Worm (Caenorhabditis elegans) whole organism, L4 larva: ENCODE data around the gene F40G9.17.

Experiments used
- Y75B8A.6 ChIP-seq: fragments of 200-800 bp; sonication (Bioruptor generic); IDR thresholded peaks from 2 replicates; pipeline ENCODE4 v1.3.6; 2022; ENCODE audit warnings: missing genetic modification reagents, missing genetic modification characterization, missing compliant biosample characterization
- aha-1 ChIP-seq: fragments of 150-350 bp; peaks from one replicate; lab custom pipeline; 2014; ENCODE audit warnings: missing biosample characterization, missing genetic modification characterization
- ceh-28 ChIP-seq: fragments of 150-350 bp; optimal IDR thresholded peaks from 2 replicates; lab custom pipeline; 2014; ENCODE audit warnings: missing biosample characterization, missing genetic modification reagents, missing genetic modification characterization
- ceh-44 ChIP-seq: fragments of 200-800 bp; sonication (Bioruptor generic); IDR thresholded peaks from 2 replicates; pipeline ENCODE4 v1.3.6; 2022; ENCODE audit warnings: missing genetic modification reagents, missing genetic modification characterization, missing compliant biosample characterization
- ceh-82 ChIP-seq: sonication (generic microtip); optimal IDR thresholded peaks from 2 replicates; lab custom pipeline; 2017; ENCODE audit warnings: missing biosample characterization, missing genetic modification characterization
- ctbp-1 ChIP-seq: fragments of 200-800 bp; sonication (Bioruptor generic); IDR thresholded peaks from 2 replicates; pipeline ENCODE4 v1.3.6; 2022; ENCODE audit warnings: missing genetic modification reagents, missing genetic modification characterization, missing compliant biosample characterization
- daf-12 ChIP-seq: fragments of 150-350 bp; optimal IDR thresholded peaks from 2 replicates; lab custom pipeline; 2014; ENCODE audit warnings: missing biosample characterization, missing genetic modification reagents, missing genetic modification characterization
- daf-19 ChIP-seq: fragments of 200-800 bp; sonication (Bioruptor generic); conservative IDR thresholded peaks from 2 replicates; pipeline ENCODE4 v1.3.6; 2022; ENCODE audit warnings: missing genetic modification characterization, missing compliant biosample characterization
- duxl-1 ChIP-seq: sonication (generic microtip); optimal IDR thresholded peaks from 2 replicates; lab custom pipeline; 2016; ENCODE audit warnings: mild to moderate bottlenecking, missing genetic modification characterization, moderate library complexity, missing compliant biosample characterization; ENCODE audit not compliant: poor library complexity
- dve-1 ChIP-seq: sonication (generic microtip); optimal IDR thresholded peaks from 2 replicates; lab custom pipeline; 2017; ENCODE audit warnings: antibody characterized with exemption, mild to moderate bottlenecking, missing genetic modification characterization, missing compliant biosample characterization; ENCODE audit not compliant: insufficient read depth
- egl-27 ChIP-seq: sonication (generic microtip); optimal IDR thresholded peaks from 3 replicates; lab custom pipeline; 2017; ENCODE audit warnings: missing biosample characterization, missing genetic modification reagents, missing genetic modification characterization
- fkh-10 ChIP-seq: fragments of 150-350 bp; optimal IDR thresholded peaks from 2 replicates; lab custom pipeline; 2014; ENCODE audit warnings: missing biosample characterization, missing genetic modification reagents, missing genetic modification characterization
- hmg-1.1 ChIP-seq: fragments of 200-800 bp; sonication (Bioruptor generic); IDR thresholded peaks from 2 replicates; pipeline ENCODE4 v1.3.6; 2022; ENCODE audit warnings: missing genetic modification reagents, missing genetic modification characterization, missing compliant biosample characterization
- lin-1 ChIP-seq: fragments of 200-800 bp; sonication (Bioruptor generic); IDR thresholded peaks from 2 replicates; pipeline ENCODE4 v1.3.6; 2022; ENCODE audit warnings: missing genetic modification reagents, missing genetic modification characterization, missing compliant biosample characterization
- lin-13 ChIP-seq: fragments of 150-350 bp; optimal IDR thresholded peaks from 2 replicates; lab custom pipeline; 2014; ENCODE audit warnings: missing biosample characterization, missing genetic modification reagents, missing genetic modification characterization
- lin-15B ChIP-seq: fragments of 150-350 bp; sonication (generic microtip); optimal IDR thresholded peaks from 3 replicates; lab custom pipeline; 2014; ENCODE audit warnings: missing biosample characterization, missing genetic modification characterization
- lin-38 ChIP-seq: fragments of 200-800 bp; sonication (Bioruptor generic); IDR thresholded peaks from 2 replicates; pipeline ENCODE4 v1.3.6; 2022; ENCODE audit warnings: missing genetic modification reagents, missing genetic modification characterization, missing compliant biosample characterization
- madf-5 ChIP-seq, 2 experiments: fragments of 200-800 bp; sonication (Bioruptor generic); IDR thresholded peaks; 2 replicates each; pipeline ENCODE4 v1.3.6; 2022; ENCODE audit warnings: missing compliant biosample characterization in 2 of 2, missing genetic modification characterization in 2 of 2
- mxl-2 ChIP-seq: fragments of 200-800 bp; sonication (Bioruptor generic); conservative IDR thresholded peaks from 2 replicates; pipeline ENCODE4 v1.3.6; 2022; ENCODE audit warnings: missing genetic modification reagents, missing genetic modification characterization, missing compliant biosample characterization
- nhr-102 ChIP-seq: sonication (generic microtip); optimal IDR thresholded peaks from 2 replicates; lab custom pipeline; 2016; ENCODE audit warnings: mild to moderate bottlenecking, missing genetic modification characterization, moderate library complexity, missing compliant biosample characterization
- nhr-28 ChIP-seq: fragments of 150-350 bp; optimal IDR thresholded peaks from 2 replicates; lab custom pipeline; 2014; ENCODE audit warnings: missing biosample characterization, missing genetic modification characterization
- nhr-6 ChIP-seq: fragments of 150-350 bp; optimal IDR thresholded peaks from 2 replicates; lab custom pipeline; 2014; ENCODE audit warnings: missing biosample characterization, missing genetic modification characterization
- nhr-77 ChIP-seq: fragments of 150-350 bp; optimal IDR thresholded peaks from 2 replicates; lab custom pipeline; 2014; ENCODE audit warnings: missing biosample characterization, missing genetic modification characterization
- pqm-1 ChIP-seq: sonication (generic microtip); optimal IDR thresholded peaks from 2 replicates; lab custom pipeline; 2017; ENCODE audit warnings: missing biosample characterization, missing genetic modification characterization
- rbr-2 ChIP-seq: sonication (generic microtip); optimal IDR thresholded peaks from 2 replicates; lab custom pipeline; 2016; ENCODE audit warnings: missing genotype, missing genetic modification characterization, missing compliant biosample characterization
- set-16 ChIP-seq: fragments of 200-800 bp; sonication (Bioruptor generic); IDR thresholded peaks from 2 replicates; pipeline ENCODE4 v1.3.6; 2022; ENCODE audit warnings: missing genetic modification reagents, missing genetic modification characterization, missing compliant biosample characterization
- snpc-1.2 ChIP-seq: fragments of 200-800 bp; sonication (Bioruptor generic); IDR thresholded peaks from 2 replicates; pipeline ENCODE4 v1.3.6; 2022; ENCODE audit warnings: missing genetic modification reagents, missing genetic modification characterization, missing compliant biosample characterization
- unc-62 ChIP-seq, 3 experiments: fragments of 150-350 bp in 1 of 3; sonication (generic microtip); optimal IDR thresholded peaks in 2 of 3; peaks in 1 of 3; 1 replicate in 1 of 3; 2 replicates in 2 of 3; lab custom pipeline; 2014 to 2017; ENCODE audit warnings: missing biosample characterization in 3 of 3, missing genetic modification characterization in 3 of 3, missing genetic modification reagents in 3 of 3, missing genotype in 1 of 3
- zip-2 ChIP-seq: fragments of 150-350 bp; optimal IDR thresholded peaks from 2 replicates; lab custom pipeline; 2014; ENCODE audit warnings: missing biosample characterization, missing genetic modification characterization

Gene F40G9.17

DNA sequence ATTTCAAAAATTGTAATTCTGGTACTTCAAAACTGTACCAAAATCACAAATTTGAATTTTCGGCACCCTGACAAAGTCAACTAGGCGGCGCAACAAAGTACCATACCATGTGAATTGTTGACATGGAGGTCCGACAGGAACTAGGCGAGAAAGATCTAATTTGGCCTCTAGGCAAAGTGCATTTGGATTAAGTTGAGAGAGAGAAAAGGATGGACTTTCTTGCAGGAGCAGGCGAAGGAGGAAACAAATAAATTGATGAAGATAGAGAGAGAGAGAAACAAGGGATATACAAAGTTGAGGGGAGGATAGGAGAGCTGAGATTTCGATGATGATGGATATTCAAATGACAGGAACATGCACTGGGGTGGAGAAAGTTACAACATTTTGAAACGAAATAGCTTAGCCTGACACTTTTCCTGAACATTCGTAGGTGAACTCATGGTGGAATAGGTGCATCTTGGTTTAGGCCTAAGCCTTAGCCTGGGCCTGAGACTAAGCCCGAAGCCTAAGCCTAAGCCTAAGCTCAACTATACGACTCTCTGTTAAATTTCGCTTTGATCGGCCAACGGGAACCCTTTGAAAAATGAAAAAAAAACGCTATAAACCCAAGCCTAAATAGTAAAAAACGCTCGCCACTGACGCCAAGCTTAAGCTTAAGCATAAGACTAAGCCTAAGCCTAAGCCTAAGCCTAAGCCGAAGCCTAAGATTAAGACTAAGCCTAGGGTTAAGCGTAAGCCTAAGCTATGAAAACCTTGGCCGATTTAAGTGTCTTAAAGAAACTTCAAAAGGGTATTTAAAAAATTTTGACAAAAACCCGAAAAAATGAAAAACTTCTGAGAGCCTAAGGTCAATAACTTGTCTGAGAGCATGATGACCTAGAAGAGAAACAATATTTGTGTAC, 14.8 kb downstream of the F40G9.17 start:
- TF ChIP-seq dve-1 (tag; lab: Kevin White, UChicago) (no peak), aha-1 (tag; lab: Kevin White, UChicago) (peak; percentile 94)
- TF ChIP-seq, all 104 proteins: peak for 1

DNA sequence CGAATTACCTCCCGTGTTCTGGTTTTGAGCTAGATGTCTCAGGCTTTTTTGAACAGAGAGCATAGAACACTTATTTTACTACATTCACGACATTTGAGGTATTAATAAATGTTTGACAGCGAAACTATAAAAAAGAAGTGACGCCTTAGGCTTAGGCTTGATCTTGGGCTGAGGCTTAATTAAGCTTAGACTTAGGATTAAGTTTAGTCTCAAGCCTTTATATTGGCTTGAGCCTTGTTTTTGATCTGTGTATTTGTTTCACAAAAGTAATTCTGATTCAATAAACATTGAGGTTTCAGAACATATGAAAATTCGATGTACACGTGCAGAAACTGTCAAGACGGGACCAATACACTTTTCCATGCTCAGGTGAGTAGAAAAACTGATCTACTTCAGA, 15.4 kb downstream of the F40G9.17 start, which contains the start of gene klp-20:
klp-20 (plus strand) TSS at position 298 of the 397 bp plus-strand sequence.
- TF ChIP-seq lin-1 (GFP tag; lab: Robert Waterston, UW) (no peak), egl-27 (tag; lab: Kevin White, UChicago) (no peak), nhr-6 (tag; lab: Kevin White, UChicago) (no peak), duxl-1 (tag; lab: Kevin White, UChicago) (no peak), ceh-28 (tag; lab: Kevin White, UChicago) (no peak)
- TF ChIP-seq, all 104 proteins: peak for 0

- TF ChIP-seq fkh-10 (GFP tag; lab: Kevin White, UChicago) (peak; percentile 15), ctbp-1 (GFP tag; lab: Robert Waterston, UW) (0 out of 2 replicates have a peak, but pooled peaks have one; percentile 17), lin-15B (no peak)
Observed at ce11 chrIII:211387-211786, 17.1 kb downstream of the F40G9.17 start.

ce11 chrIII:220368-220767, 26.1 kb downstream of the F40G9.17 start:
- no peak for TF ChIP-seq mxl-2 (GFP tag; lab: Robert Waterston, UW)
- TF ChIP-seq unc-62 (GFP tag; optimal IDR thresholded peaks at IDR 0.05 in 1 of 2; lab: Kevin White, UChicago): peak in 1 of 2 experiments; percentile 67
- TF ChIP-seq unc-62 (tag; optimal IDR thresholded peaks at IDR 0.05; lab: Kevin White, UChicago): no peak
- TF ChIP-seq hmg-1.1 (GFP tag; lab: Robert Waterston, UW): peak; percentile 62

ce11 chrIII:222508-222907, 28.2 kb downstream of the F40G9.17 start:
- TF ChIP-seq set-16 (GFP tag; lab: Robert Waterston, UW): peak; percentile 62
- no peak for TF ChIP-seq lin-38 (GFP tag; lab: Robert Waterston, UW)
- TF ChIP-seq zip-2 (tag; lab: Kevin White, UChicago): no peak
- no peak for TF ChIP-seq madf-5 (GFP tag; IDR thresholded peaks at IDR 0.05; lab: Robert Waterston, UW)
- TF ChIP-seq rbr-2 (tag; lab: Kevin White, UChicago): no peak
- TF ChIP-seq, all 104 proteins: peak for 1

DNA sequence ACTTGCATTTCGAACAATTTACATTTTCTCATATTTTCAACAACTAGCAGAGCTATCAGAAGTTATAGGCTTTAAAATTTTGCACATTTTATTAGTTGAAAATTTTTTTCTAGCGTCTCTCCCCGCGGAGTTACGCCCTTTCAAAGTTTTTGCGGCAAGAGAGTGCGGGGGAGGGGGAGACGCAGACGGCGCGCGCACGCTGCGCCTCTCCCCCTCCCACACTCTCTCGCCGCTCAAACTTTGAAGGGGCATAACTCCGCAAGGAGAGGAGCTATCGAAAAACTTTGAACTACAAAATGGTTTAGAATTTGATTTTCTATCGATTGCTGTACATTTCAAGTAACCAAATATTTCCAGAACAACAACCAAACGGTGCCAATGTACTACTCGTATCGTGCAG, 32.8 kb downstream of the F40G9.17 start:
- TF ChIP-seq nhr-28 (tag; lab: Kevin White, UChicago): no peak
- TF ChIP-seq ceh-82: no peak
- TF ChIP-seq Y75B8A.6 (GFP tag; lab: Robert Waterston, UW): no peak
- TF ChIP-seq set-16 (GFP tag; lab: Robert Waterston, UW): peak; percentile 82
- TF ChIP-seq, all 104 proteins: peak for 1

DNA sequence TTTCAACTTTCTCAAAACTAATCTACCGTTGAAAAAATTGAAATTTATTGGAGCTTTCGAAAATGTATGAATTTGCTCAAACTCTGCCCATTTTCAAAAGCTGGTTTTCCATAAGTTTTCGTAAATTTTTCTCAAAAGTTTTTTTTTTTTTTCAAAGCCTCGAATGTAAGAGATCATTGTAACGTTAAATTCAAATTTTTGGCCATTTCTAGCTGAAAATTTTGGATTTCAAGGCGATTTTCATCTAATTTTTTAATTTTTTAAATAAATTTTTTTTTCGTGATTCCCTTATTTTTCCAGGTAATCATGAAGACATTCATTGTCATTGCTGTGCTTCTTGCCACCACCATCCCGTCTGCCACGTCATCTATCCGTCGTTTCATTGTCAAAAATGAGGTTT, 35.9 kb downstream of the F40G9.17 start, which contains the start of gene hpo-38:
hpo-38 (plus strand) TSS at position 301 of the 400 bp plus-strand sequence.
- TF ChIP-seq nhr-102 (tag; lab: Kevin White, UChicago) (no peak), lin-13 (GFP tag; lab: Kevin White, UChicago) (no peak), lin-38 (GFP tag; lab: Robert Waterston, UW) (no peak), pqm-1 (no peak), nhr-77 (no peak), daf-12 (no peak), ceh-44 (GFP tag; lab: Robert Waterston, UW) (no peak), daf-19 (no peak), snpc-1.2 (GFP tag; lab: Robert Waterston, UW) (no peak)
